Worm (Caenorhabditis elegans) whole organism, L2 larva: Measurements from ENCODE around the gene ZK971.1.

ENCODE experiments used
- C34F6.9 ChIP-seq: fragments of 150-350 bp; optimal IDR thresholded peaks from 2 replicates; lab custom pipeline; 2014; ENCODE audit warnings: missing biosample characterization, missing genetic modification characterization
- F13H6.1 ChIP-seq: sonication (generic microtip); optimal IDR thresholded peaks from 2 replicates; lab custom pipeline; 2016; ENCODE audit warnings: missing genetic modification characterization, missing compliant biosample characterization
- R02D3.7 ChIP-seq: fragments of 150-350 bp; optimal IDR thresholded peaks from 2 replicates; lab custom pipeline; 2014; ENCODE audit warnings: missing biosample characterization, missing genetic modification characterization
- Y55F3AM.14 ChIP-seq: fragments of 200-800 bp; sonication (Bioruptor generic); optimal IDR thresholded peaks from 2 replicates; lab custom pipeline; 2018; ENCODE audit warnings: mild to moderate bottlenecking, missing genetic modification characterization, missing compliant biosample characterization
- ZK546.5 ChIP-seq: sonication (generic microtip); optimal IDR thresholded peaks from 2 replicates; lab custom pipeline; 2017; ENCODE audit warnings: missing biosample characterization, missing genetic modification characterization
- alr-1 ChIP-seq: fragments of 150-350 bp; optimal IDR thresholded peaks from 2 replicates; lab custom pipeline; 2014; ENCODE audit warnings: missing biosample characterization, missing genetic modification characterization
- aly-2 ChIP-seq: fragments of 150-350 bp; optimal IDR thresholded peaks from 2 replicates; lab custom pipeline; 2014; ENCODE audit warnings: missing biosample characterization, missing genetic modification characterization
- ama-1 ChIP-seq: fragments of 150-350 bp; optimal IDR thresholded peaks from 2 replicates; lab custom pipeline; 2018; ENCODE audit warnings: inconsistent platforms
- blmp-1 ChIP-seq: sonication (generic microtip); optimal IDR thresholded peaks from 2 replicates; lab custom pipeline; 2017; ENCODE audit warnings: missing genetic modification characterization, mild to moderate bottlenecking, missing compliant biosample characterization, antibody characterized with exemption, moderate library complexity; ENCODE audit not compliant: insufficient read depth
- ceh-82 ChIP-seq: fragments of 150-350 bp; optimal IDR thresholded peaks from 2 replicates; lab custom pipeline; 2014; ENCODE audit warnings: missing biosample characterization, missing genetic modification characterization
- crh-2 ChIP-seq: sonication (generic microtip); optimal IDR thresholded peaks from 2 replicates; lab custom pipeline; 2017; ENCODE audit warnings: missing biosample characterization, missing genetic modification characterization
- dmd-4 ChIP-seq: sonication (generic microtip); optimal IDR thresholded peaks from 2 replicates; lab custom pipeline; 2017; ENCODE audit warnings: missing biosample characterization, missing genetic modification characterization
- egl-27 ChIP-seq: sonication (generic microtip); optimal IDR thresholded peaks from 3 replicates; lab custom pipeline; 2017; ENCODE audit warnings: missing biosample characterization, missing genetic modification reagents, missing genetic modification characterization
- elt-1 ChIP-seq: fragments of 150-350 bp; optimal IDR thresholded peaks from 2 replicates; lab custom pipeline; 2014; ENCODE audit warnings: missing biosample characterization, missing genetic modification characterization
- elt-3 ChIP-seq: sonication (generic microtip); optimal IDR thresholded peaks from 2 replicates; lab custom pipeline; 2017; ENCODE audit warnings: missing biosample characterization, missing genetic modification characterization
- fos-1 ChIP-seq: fragments of 150-350 bp; optimal IDR thresholded peaks from 2 replicates; lab custom pipeline; 2014; ENCODE audit warnings: missing biosample characterization, missing genetic modification characterization
- gmeb-1 ChIP-seq: fragments of 150-350 bp; optimal IDR thresholded peaks from 2 replicates; lab custom pipeline; 2014; ENCODE audit warnings: missing biosample characterization, missing genetic modification characterization
- lin-11 ChIP-seq: fragments of 150-350 bp; sonication (generic microtip); optimal IDR thresholded peaks from 2 replicates; lab custom pipeline; 2014; ENCODE audit warnings: missing biosample characterization, missing genetic modification characterization, inconsistent platforms, mixed read lengths
- lin-13 ChIP-seq: fragments of 150-350 bp; optimal IDR thresholded peaks from 2 replicates; lab custom pipeline; 2014; ENCODE audit warnings: missing biosample characterization, missing genetic modification reagents, missing genetic modification characterization
- lin-39 ChIP-seq: fragments of 150-350 bp; optimal IDR thresholded peaks from 2 replicates; lab custom pipeline; 2014; ENCODE audit warnings: missing biosample characterization, missing genetic modification reagents, missing genetic modification characterization
- lsy-2 ChIP-seq, 2 experiments: fragments of 150-350 bp in 1 of 2; sonication (generic microtip) in 1 of 2; optimal IDR thresholded peaks; 2 replicates each; lab custom pipeline; 2014 to 2017; ENCODE audit warnings: missing biosample characterization in 2 of 2, missing genetic modification characterization in 2 of 2
- mab-5 ChIP-seq: fragments of 150-350 bp; optimal IDR thresholded peaks from 2 replicates; lab custom pipeline; 2014; ENCODE audit warnings: missing biosample characterization, missing genetic modification characterization
- mbf-1 ChIP-seq: sonication (generic microtip); optimal IDR thresholded peaks from 2 replicates; lab custom pipeline; 2017; ENCODE audit warnings: missing biosample characterization, missing genetic modification characterization
- mdl-1 ChIP-seq, 2 experiments: fragments of 150-350 bp in 1 of 2; sonication (generic microtip) in 1 of 2; optimal IDR thresholded peaks; 2 replicates each; lab custom pipeline; 2017; ENCODE audit warnings: missing biosample characterization in 2 of 2, missing genetic modification characterization in 2 of 2
- nhr-10 ChIP-seq: sonication (generic microtip); optimal IDR thresholded peaks from 2 replicates; lab custom pipeline; 2017; ENCODE audit warnings: missing biosample characterization, missing genetic modification characterization
- nhr-11 ChIP-seq: fragments of 150-350 bp; optimal IDR thresholded peaks from 2 replicates; lab custom pipeline; 2014; ENCODE audit warnings: missing biosample characterization, missing genetic modification characterization
- nhr-12 ChIP-seq: fragments of 150-350 bp; optimal IDR thresholded peaks from 2 replicates; lab custom pipeline; 2014; ENCODE audit warnings: missing biosample characterization, missing genetic modification characterization
- nhr-129 ChIP-seq: fragments of 150-350 bp; optimal IDR thresholded peaks from 2 replicates; lab custom pipeline; 2014; ENCODE audit warnings: missing biosample characterization, missing genetic modification characterization
- nhr-21 ChIP-seq: fragments of 150-350 bp; optimal IDR thresholded peaks from 2 replicates; lab custom pipeline; 2014; ENCODE audit warnings: missing biosample characterization, missing genetic modification characterization
- nhr-23 ChIP-seq: fragments of 150-350 bp; optimal IDR thresholded peaks from 2 replicates; lab custom pipeline; 2014; ENCODE audit warnings: missing biosample characterization, missing genetic modification reagents, missing genetic modification characterization
- nhr-237 ChIP-seq: fragments of 150-350 bp; optimal IDR thresholded peaks from 2 replicates; lab custom pipeline; 2014; ENCODE audit warnings: missing biosample characterization, missing genetic modification characterization
- nhr-25 ChIP-seq: fragments of 150-350 bp; sonication (generic microtip); optimal IDR thresholded peaks from 3 replicates; lab custom pipeline; 2014; ENCODE audit warnings: missing biosample characterization, missing genetic modification characterization
- nhr-6 ChIP-seq: fragments of 150-350 bp; optimal IDR thresholded peaks from 2 replicates; lab custom pipeline; 2014; ENCODE audit warnings: missing biosample characterization, missing genetic modification characterization
- nhr-77 ChIP-seq: fragments of 150-350 bp; optimal IDR thresholded peaks from 2 replicates; lab custom pipeline; 2014; ENCODE audit warnings: missing biosample characterization, missing genetic modification characterization
- peb-1 ChIP-seq: fragments of 150-350 bp; optimal IDR thresholded peaks from 2 replicates; lab custom pipeline; 2014; ENCODE audit warnings: missing biosample characterization, missing genetic modification characterization
- sem-4 ChIP-seq: fragments of 150-350 bp; optimal IDR thresholded peaks from 2 replicates; lab custom pipeline; 2014; ENCODE audit warnings: missing biosample characterization, missing genetic modification reagents, missing genetic modification characterization
- skn-1 ChIP-seq: sonication (generic microtip); optimal IDR thresholded peaks from 2 replicates; lab custom pipeline; 2017; ENCODE audit warnings: missing biosample characterization, missing genetic modification characterization
- sma-3 ChIP-seq: sonication (generic microtip); optimal IDR thresholded peaks from 2 replicates; lab custom pipeline; 2016; ENCODE audit warnings: missing genetic modification reagents, missing genetic modification characterization, missing compliant biosample characterization
- sma-9 ChIP-seq, 2 experiments: fragments of 150-350 bp in 1 of 2; sonication (generic microtip) in 1 of 2; optimal IDR thresholded peaks; 2 replicates each; lab custom pipeline; 2014 to 2016; ENCODE audit warnings: missing genetic modification characterization in 2 of 2, mild to moderate bottlenecking in 1 of 2, missing biosample characterization in 1 of 2, missing compliant biosample characterization in 1 of 2, missing genetic modification reagents in 1 of 2, moderate library complexity in 1 of 2
- snpc-4 ChIP-seq: fragments of 150-350 bp; optimal IDR thresholded peaks from 2 replicates; lab custom pipeline; 2014; ENCODE audit warnings: missing biosample characterization, missing genetic modification characterization
- unc-39 ChIP-seq: fragments of 150-350 bp; optimal IDR thresholded peaks from 2 replicates; lab custom pipeline; 2014; ENCODE audit warnings: missing biosample characterization, missing genetic modification characterization
- unc-55 ChIP-seq: fragments of 150-350 bp; sonication (generic microtip); optimal IDR thresholded peaks from 3 replicates; lab custom pipeline; 2014; ENCODE audit warnings: missing biosample characterization, missing genetic modification reagents, missing genetic modification characterization
- unc-62 ChIP-seq: fragments of 150-350 bp; optimal IDR thresholded peaks from 2 replicates; lab custom pipeline; 2014; ENCODE audit warnings: missing biosample characterization, missing genetic modification reagents, missing genetic modification characterization
- zag-1 ChIP-seq: fragments of 150-350 bp; optimal IDR thresholded peaks from 2 replicates; lab custom pipeline; 2014; ENCODE audit warnings: missing biosample characterization, missing genetic modification characterization
- ztf-1 ChIP-seq: fragments of 200-800 bp; sonication (Bioruptor generic); conservative IDR thresholded peaks from 2 replicates; pipeline ENCODE4 v1.3.6; 2022; ENCODE audit warnings: missing genetic modification characterization, missing compliant biosample characterization
- ztf-11 ChIP-seq: sonication (generic microtip); optimal IDR thresholded peaks from 2 replicates; lab custom pipeline; 2017; ENCODE audit warnings: missing biosample characterization, missing genetic modification characterization
- ztf-4 ChIP-seq: fragments of 150-350 bp; optimal IDR thresholded peaks from 2 replicates; lab custom pipeline; 2014; ENCODE audit warnings: missing biosample characterization, missing genetic modification characterization

Gene ZK971.1

ce11 chrII:10252048-10252447 is 27.4 kb downstream of the ZK971.1 start:
- TF ChIP-seq blmp-1 (tag; lab: Kevin White, UChicago) = no peak
- no peak for TF ChIP-seq Y55F3AM.14 (GFP tag; lab: Kevin White, UChicago)
- no peak for TF ChIP-seq nhr-25 (tag; lab: Kevin White, UChicago)
- no peak for TF ChIP-seq ztf-4 (tag; lab: Kevin White, UChicago)
- TF ChIP-seq ZK546.5 (tag; lab: Kevin White, UChicago) = no peak
- TF ChIP-seq sma-3 (GFP tag; lab: Kevin White, UChicago) = no peak

- TF ChIP-seq zag-1 (tag; lab: Kevin White, UChicago) = no peak
- no peak for TF ChIP-seq unc-39
- no peak for TF ChIP-seq lin-13
- TF ChIP-seq ztf-1 (GFP tag; lab: Robert Waterston, UW) = no peak
- no peak for TF ChIP-seq aly-2 (tag; lab: Kevin White, UChicago)
- no peak for TF ChIP-seq crh-2 (tag; lab: Kevin White, UChicago)
These were observed 28.5 kb downstream of the ZK971.1 start, which contains the start of gene F54B3.1 for ce11 chrII:10250966-10251365. F54B3.1 (plus strand) TSS chrII:10251266.

DNA sequence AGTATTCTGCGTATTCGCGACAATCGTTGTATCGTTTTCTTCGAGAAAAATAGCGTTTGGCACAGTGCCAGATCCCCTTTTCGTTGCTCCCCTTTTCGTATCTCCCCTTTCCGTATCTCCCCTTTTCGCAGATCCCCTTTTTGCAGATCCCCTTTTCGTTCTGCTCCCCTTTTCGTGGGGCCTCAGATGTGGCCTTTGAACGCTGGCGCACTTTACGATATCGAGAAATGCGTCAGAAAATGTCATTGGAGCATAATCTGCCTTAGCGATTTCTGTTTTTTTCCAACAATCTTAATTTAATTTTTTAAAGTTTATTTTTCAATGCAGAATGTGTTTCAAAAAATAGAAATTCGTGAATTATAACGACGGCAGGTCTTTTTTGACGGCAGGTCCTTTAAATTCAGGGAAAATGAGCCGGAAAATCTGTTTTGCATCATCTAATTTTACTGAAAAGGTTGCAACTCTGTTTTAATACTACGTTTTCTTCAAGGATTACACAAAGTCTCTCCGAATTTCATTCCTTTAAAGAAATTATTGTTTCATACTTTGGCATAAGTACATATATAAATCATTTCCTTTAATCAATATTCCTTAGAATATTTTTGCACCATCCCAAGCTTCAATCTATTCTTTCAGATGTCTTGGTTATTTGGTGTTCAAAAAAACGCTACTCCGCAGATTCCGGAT is 31.0 kb downstream of the ZK971.1 start, which contains the start of gene atad-3:
Gene atad-3, plus strand, starts transcription at position 637 of the 687 bp plus-strand sequence.
- TF ChIP-seq lin-11 (tag; lab: Kevin White, UChicago) = peak; percentile 68
- TF ChIP-seq nhr-12 = no peak
- no peak for TF ChIP-seq nhr-10 (tag; lab: Kevin White, UChicago)
- peak; percentile 86 for TF ChIP-seq nhr-129 (tag; lab: Kevin White, UChicago)
- TF ChIP-seq lin-39 (tag; lab: Kevin White, UChicago) = no peak
- peak; percentile 85 for TF ChIP-seq unc-55
- no peak for TF ChIP-seq aly-2 (tag; lab: Kevin White, UChicago)
- TF ChIP-seq alr-1 (tag; lab: Kevin White, UChicago) = no peak
- peak; percentile 88 for TF ChIP-seq F13H6.1
- peak; percentile 72 for TF ChIP-seq snpc-4 (tag; lab: Kevin White, UChicago)
- peak; percentile 92 for TF ChIP-seq lin-13
- no peak for TF ChIP-seq nhr-23 (tag; lab: Kevin White, UChicago)
- no peak for TF ChIP-seq elt-3
- TF ChIP-seq lsy-2 (tag; optimal IDR thresholded peaks at IDR 0.05; lab: Kevin White, UChicago) = peak; percentile 83 to 91
- peak; percentile 12 for TF ChIP-seq nhr-237 (tag; lab: Kevin White, UChicago)
- no peak for TF ChIP-seq unc-62 (GFP tag; lab: Kevin White, UChicago)
- no peak for TF ChIP-seq dmd-4 (tag; lab: Kevin White, UChicago)
- TF ChIP-seq mbf-1 (tag; lab: Kevin White, UChicago) = no peak
- TF ChIP-seq mdl-1 (tag; optimal IDR thresholded peaks at IDR 0.05; lab: Kevin White, UChicago) = peak in 1 of 2 experiments; percentile 47
- no peak for TF ChIP-seq skn-1 (tag; lab: Kevin White, UChicago)
- peak; percentile 44 for TF ChIP-seq ZK546.5 (tag; lab: Kevin White, UChicago)
- TF ChIP-seq nhr-25 (tag; lab: Kevin White, UChicago) = peak; percentile 86
- peak; percentile 7 for TF ChIP-seq ceh-82 (tag; lab: Kevin White, UChicago)
- no peak for TF ChIP-seq ztf-1 (GFP tag; lab: Robert Waterston, UW)
- peak; percentile 85 for TF ChIP-seq crh-2 (tag; lab: Kevin White, UChicago)
- TF ChIP-seq sma-9 (GFP tag; optimal IDR thresholded peaks at IDR 0.05; lab: Kevin White, UChicago) = peak; percentile 94
- no peak for TF ChIP-seq sma-9 (tag; optimal IDR thresholded peaks at IDR 0.05; lab: Kevin White, UChicago)
- no peak for TF ChIP-seq elt-1 (tag; lab: Kevin White, UChicago)
- TF ChIP-seq unc-39 = no peak
- peak; percentile 79 for TF ChIP-seq zag-1 (tag; lab: Kevin White, UChicago)
- peak; percentile 65 for TF ChIP-seq sem-4 (tag; lab: Kevin White, UChicago)
- TF ChIP-seq nhr-77 (tag; lab: Kevin White, UChicago) = no peak
- TF ChIP-seq Y55F3AM.14 (GFP tag; lab: Kevin White, UChicago) = peak; percentile 46
- no peak for TF ChIP-seq nhr-11 (tag; lab: Kevin White, UChicago)
- TF ChIP-seq egl-27 = peak; percentile 55
- peak; percentile 35 for TF ChIP-seq fos-1 (tag; lab: Kevin White, UChicago)
- TF ChIP-seq sma-3 (GFP tag; lab: Kevin White, UChicago) = peak; percentile 91
- peak; percentile 89 for TF ChIP-seq C34F6.9
- TF ChIP-seq gmeb-1 (tag; lab: Kevin White, UChicago) = peak; percentile 83
- peak; percentile 70 for TF ChIP-seq nhr-6 (tag; lab: Kevin White, UChicago)
- TF ChIP-seq peb-1 = no peak
- peak; percentile 76 for TF ChIP-seq mab-5 (tag; lab: Kevin White, UChicago)
- TF ChIP-seq blmp-1 (tag; lab: Kevin White, UChicago) = peak; percentile 13
- TF ChIP-seq R02D3.7 = peak; percentile 42
- TF ChIP-seq nhr-21 (tag; lab: Kevin White, UChicago) = peak; percentile 74
- peak; percentile 43 for TF ChIP-seq ztf-4 (tag; lab: Kevin White, UChicago)
- TF ChIP-seq ztf-11 (tag; lab: Kevin White, UChicago) = no peak
- peak; percentile 4 for TF ChIP-seq ama-1
